Worm (Caenorhabditis elegans) whole organism, L3 larva: Measurements from ENCODE around the gene pudl-2.

ENCODE experiments used
- R02D3.7 ChIP-seq: fragments of 150-350 bp; optimal IDR thresholded peaks from 2 replicates; lab custom pipeline; 2014; ENCODE audit warnings: missing biosample characterization, missing genetic modification characterization
- ceh-16 ChIP-seq: sonication (generic microtip); optimal IDR thresholded peaks from 2 replicates; lab custom pipeline; 2017; ENCODE audit warnings: missing biosample characterization, missing genetic modification characterization
- ceh-28 ChIP-seq: fragments of 150-350 bp; optimal IDR thresholded peaks from 2 replicates; lab custom pipeline; 2014; ENCODE audit warnings: missing biosample characterization, missing genetic modification reagents, missing genetic modification characterization
- daf-12 ChIP-seq: fragments of 150-350 bp; optimal IDR thresholded peaks from 2 replicates; lab custom pipeline; 2014; ENCODE audit warnings: missing biosample characterization, missing genetic modification reagents, missing genetic modification characterization
- egl-27 ChIP-seq: sonication (generic microtip); optimal IDR thresholded peaks from 4 replicates; lab custom pipeline; 2017; ENCODE audit warnings: missing biosample characterization, missing genetic modification reagents, missing genetic modification characterization
- egl-5 ChIP-seq: fragments of 150-350 bp; optimal IDR thresholded peaks from 2 replicates; lab custom pipeline; 2017; ENCODE audit warnings: missing biosample characterization, missing genetic modification reagents, missing genetic modification characterization, inconsistent platforms
- elt-2 ChIP-seq: sonication (generic microtip); optimal IDR thresholded peaks from 2 replicates; lab custom pipeline; 2016; ENCODE audit warnings: missing genetic modification reagents, mild to moderate bottlenecking, missing genetic modification characterization, missing compliant biosample characterization
- elt-3 ChIP-seq, 3 experiments: fragments of 150-350 bp in 1 of 3; sonication (generic microtip) in 2 of 3; optimal IDR thresholded peaks; 2 replicates in 2 of 3; 4 replicates in 1 of 3; lab custom pipeline; 2014 to 2017; ENCODE audit warnings: missing biosample characterization in 3 of 3, missing genetic modification characterization in 3 of 3
- fkh-10 ChIP-seq: sonication (generic microtip); optimal IDR thresholded peaks from 2 replicates; lab custom pipeline; 2017; ENCODE audit warnings: missing biosample characterization, missing genetic modification reagents, missing genetic modification characterization
- fkh-2 ChIP-seq: fragments of 150-350 bp; optimal IDR thresholded peaks from 2 replicates; lab custom pipeline; 2014; ENCODE audit warnings: missing biosample characterization, missing genetic modification reagents, missing genetic modification characterization
- fos-1 ChIP-seq: fragments of 150-350 bp; optimal IDR thresholded peaks from 2 replicates; lab custom pipeline; 2014; ENCODE audit warnings: missing biosample characterization, missing genetic modification characterization
- hmg-11 ChIP-seq: sonication (generic microtip); optimal IDR thresholded peaks from 2 replicates; lab custom pipeline; 2016; ENCODE audit warnings: missing genetic modification characterization, missing compliant biosample characterization
- jun-1 ChIP-seq: fragments of 150-350 bp; optimal IDR thresholded peaks from 2 replicates; lab custom pipeline; 2014; ENCODE audit warnings: missing biosample characterization, missing genetic modification reagents, missing genetic modification characterization
- lin-39 ChIP-seq: fragments of 150-350 bp; optimal IDR thresholded peaks from 2 replicates; lab custom pipeline; 2018; ENCODE audit warnings: missing biosample characterization, missing genetic modification reagents, missing genetic modification characterization
- lsy-12 ChIP-seq: sonication (generic microtip); optimal IDR thresholded peaks from 2 replicates; lab custom pipeline; 2016; ENCODE audit warnings: mild to moderate bottlenecking, missing genetic modification characterization, missing compliant biosample characterization
- mdl-1 ChIP-seq: fragments of 150-350 bp; optimal IDR thresholded peaks from 2 replicates; lab custom pipeline; 2014; ENCODE audit warnings: missing biosample characterization, missing genetic modification characterization
- mml-1 ChIP-seq: fragments of 150-350 bp; sonication (generic microtip); optimal IDR thresholded peaks from 3 replicates; lab custom pipeline; 2014; ENCODE audit warnings: missing biosample characterization, missing genetic modification characterization
- nfya-1 ChIP-seq: sonication (generic microtip); optimal IDR thresholded peaks from 2 replicates; lab custom pipeline; 2017; ENCODE audit warnings: missing genetic modification characterization, mild to moderate bottlenecking, missing compliant biosample characterization, antibody characterized with exemption, moderate library complexity; ENCODE audit not compliant: insufficient read depth
- nhr-12 ChIP-seq: fragments of 150-350 bp; optimal IDR thresholded peaks from 2 replicates; lab custom pipeline; 2014; ENCODE audit warnings: missing biosample characterization, missing genetic modification characterization
- nhr-23 ChIP-seq: fragments of 150-350 bp; optimal IDR thresholded peaks from 2 replicates; lab custom pipeline; 2014; ENCODE audit warnings: missing biosample characterization, missing genetic modification reagents, missing genetic modification characterization
- nhr-25 ChIP-seq: sonication (generic microtip); optimal IDR thresholded peaks from 2 replicates; lab custom pipeline; 2017; ENCODE audit warnings: missing biosample characterization, missing genetic modification characterization
- nhr-28 ChIP-seq: fragments of 150-350 bp; optimal IDR thresholded peaks from 2 replicates; lab custom pipeline; 2014; ENCODE audit warnings: missing biosample characterization, missing genetic modification characterization
- nhr-43 ChIP-seq: sonication (generic microtip); optimal IDR thresholded peaks from 2 replicates; lab custom pipeline; 2016; ENCODE audit warnings: mild to moderate bottlenecking, missing genetic modification characterization, missing compliant biosample characterization; ENCODE audit not compliant: poor library complexity, severe bottlenecking
- nhr-67 ChIP-seq: fragments of 150-350 bp; optimal IDR thresholded peaks from 2 replicates; lab custom pipeline; 2014; ENCODE audit warnings: missing biosample characterization, missing genetic modification characterization
- nhr-76 ChIP-seq: fragments of 150-350 bp; sonication (generic microtip); optimal IDR thresholded peaks from 5 replicates; lab custom pipeline; 2014; ENCODE audit warnings: missing biosample characterization, missing genetic modification characterization
- nhr-77 ChIP-seq: fragments of 150-350 bp; optimal IDR thresholded peaks from 2 replicates; lab custom pipeline; 2014; ENCODE audit warnings: missing biosample characterization, missing genetic modification characterization
- pha-4 ChIP-seq: fragments of 150-350 bp; optimal IDR thresholded peaks from 2 replicates; lab custom pipeline; 2014; ENCODE audit warnings: missing biosample characterization, missing genetic modification reagents, missing genetic modification characterization
- sea-2 ChIP-seq: fragments of 150-350 bp; sonication (generic microtip); optimal IDR thresholded peaks from 4 replicates; lab custom pipeline; 2014; ENCODE audit warnings: missing biosample characterization, missing genetic modification reagents, missing genetic modification characterization
- skn-1 ChIP-seq: fragments of 150-350 bp; optimal IDR thresholded peaks from 2 replicates; lab custom pipeline; 2014; ENCODE audit warnings: missing biosample characterization, missing genetic modification characterization
- snpc-4 ChIP-seq: fragments of 150-350 bp; optimal IDR thresholded peaks from 2 replicates; lab custom pipeline; 2014; ENCODE audit warnings: missing biosample characterization, missing genetic modification characterization
- unc-62 ChIP-seq: fragments of 150-350 bp; sonication (generic microtip); optimal IDR thresholded peaks from 4 replicates; lab custom pipeline; 2014; ENCODE audit warnings: missing biosample characterization, missing genetic modification reagents, missing genetic modification characterization
- zag-1 ChIP-seq: fragments of 150-350 bp; optimal IDR thresholded peaks from 2 replicates; lab custom pipeline; 2014; ENCODE audit warnings: missing biosample characterization, missing genetic modification characterization
- ztf-11 ChIP-seq: fragments of 150-350 bp; optimal IDR thresholded peaks from 2 replicates; lab custom pipeline; 2014; ENCODE audit warnings: missing biosample characterization, missing genetic modification characterization
- ztf-4 ChIP-seq: fragments of 150-350 bp; optimal IDR thresholded peaks from 2 replicates; lab custom pipeline; 2014; ENCODE audit warnings: missing biosample characterization, missing genetic modification characterization

The pudl-2 gene

ce11 chrIV:2825460-2826103, 9.0 kb upstream of the pudl-2 start:
- TF ChIP-seq lsy-12 (tag; lab: Kevin White, UChicago): peak; percentile 53
- TF ChIP-seq hmg-11: no peak
- TF ChIP-seq egl-5 (tag; lab: Kevin White, UChicago): no peak
- no peak for TF ChIP-seq nhr-12 (tag; lab: Kevin White, UChicago)
- TF ChIP-seq snpc-4 (tag; lab: Kevin White, UChicago): peak; percentile 24

ce11 chrIV:2826335-2826734, 8.3 kb upstream of the pudl-2 start:
- TF ChIP-seq nhr-43: no peak
- TF ChIP-seq fkh-2 (tag; lab: Kevin White, UChicago): no peak
- no peak for TF ChIP-seq egl-5 (tag; lab: Kevin White, UChicago)
- no peak for TF ChIP-seq nhr-28 (tag; lab: Kevin White, UChicago)
- TF ChIP-seq ceh-16 (tag; lab: Kevin White, UChicago): no peak
- no peak for TF ChIP-seq nhr-23 (tag; lab: Kevin White, UChicago)
- TF ChIP-seq mml-1: no peak
- no peak for TF ChIP-seq skn-1 (tag; lab: Kevin White, UChicago)
- no peak for TF ChIP-seq nfya-1 (tag; lab: Kevin White, UChicago)
- no peak for TF ChIP-seq nhr-77 (tag; lab: Kevin White, UChicago)
- no peak for TF ChIP-seq snpc-4 (tag; lab: Kevin White, UChicago)
- no peak for TF ChIP-seq lin-39 (tag; lab: Kevin White, UChicago)
- no peak for TF ChIP-seq mdl-1

- no peak for TF ChIP-seq nhr-28 (tag; lab: Kevin White, UChicago)
- TF ChIP-seq nfya-1 (tag; lab: Kevin White, UChicago): no peak
- TF ChIP-seq nhr-12 (tag; lab: Kevin White, UChicago): no peak
- no peak for TF ChIP-seq elt-3 (tag; optimal IDR thresholded peaks at IDR 0.05; lab: Kevin White, UChicago)
- TF ChIP-seq fos-1 (tag; lab: Kevin White, UChicago): no peak
- no peak for TF ChIP-seq nhr-67
- no peak for TF ChIP-seq jun-1
- TF ChIP-seq mdl-1: no peak
- no peak for TF ChIP-seq skn-1 (tag; lab: Kevin White, UChicago)
- no peak for TF ChIP-seq egl-27
- TF ChIP-seq ceh-28 (tag; lab: Kevin White, UChicago): no peak
- TF ChIP-seq ztf-4 (tag; lab: Kevin White, UChicago): no peak
- no peak for TF ChIP-seq hmg-11
- TF ChIP-seq pha-4 (tag; lab: Kevin White, UChicago): no peak
- TF ChIP-seq R02D3.7 (tag; lab: Kevin White, UChicago): no peak
- TF ChIP-seq zag-1 (tag; lab: Kevin White, UChicago): no peak
- TF ChIP-seq sea-2: no peak
- TF ChIP-seq ztf-11 (tag; lab: Kevin White, UChicago): no peak
- no peak for TF ChIP-seq fkh-2 (tag; lab: Kevin White, UChicago)
Measured at ce11 chrIV:2832587-2832986, 2.0 kb upstream of the pudl-2 start, which contains the start of the genes Y54G2A.48 and pudl-1. Y54G2A.48 (minus strand) TSS chrIV:2832687. pudl-1 (plus strand) TSS chrIV:2832906.

- TF ChIP-seq egl-5 (tag; lab: Kevin White, UChicago) (no peak), egl-27 (no peak), zag-1 (tag; lab: Kevin White, UChicago) (no peak), daf-12 (tag; lab: Kevin White, UChicago) (no peak), nhr-25 (tag; lab: Kevin White, UChicago) (no peak), ztf-4 (tag; lab: Kevin White, UChicago) (no peak), unc-62 (no peak), mdl-1 (no peak), nhr-76 (no peak), fkh-10 (GFP tag; lab: Kevin White, UChicago) (no peak)
Measured at ce11 chrIV:2835364-2835763, 748 bp downstream of the pudl-2 start, which contains the start of gene clec-82. clec-82 (plus strand) TSS chrIV:2835664.

ce11 chrIV:2838308-2838707, 3.7 kb downstream of the pudl-2 start, which contains the start of gene Y54G2A.7:
Y54G2A.7 (plus strand) TSS chrIV:2838608.
- TF ChIP-seq elt-2 (peak; percentile 19), nhr-23 (tag; lab: Kevin White, UChicago) (no peak)
